Worm (Caenorhabditis elegans) whole organism, mixed stage, embryonic: ENCODE measurements around the gene Y54F10AM.11.

Experiments
- ces-1 ChIP-seq: fragments of 150-350 bp; optimal IDR thresholded peaks from 2 replicates; lab custom pipeline; 2014; ENCODE audit warnings: missing biosample characterization, missing genetic modification reagents, missing genetic modification characterization
- lin-13 ChIP-seq: fragments of 150-350 bp; optimal IDR thresholded peaks from 2 replicates; lab custom pipeline; 2014; ENCODE audit warnings: missing biosample characterization, missing genetic modification characterization
- nhr-12 ChIP-seq: fragments of 150-350 bp; optimal IDR thresholded peaks from 2 replicates; lab custom pipeline; 2014; ENCODE audit warnings: missing biosample characterization, missing genetic modification characterization
- nhr-237 ChIP-seq: fragments of 150-350 bp; optimal IDR thresholded peaks from 2 replicates; lab custom pipeline; 2014; ENCODE audit warnings: missing biosample characterization, missing genetic modification characterization
- nhr-76 ChIP-seq: sonication (generic microtip); optimal IDR thresholded peaks from 2 replicates; lab custom pipeline; 2017; ENCODE audit warnings: missing biosample characterization, missing genetic modification characterization
- pha-4 ChIP-seq: fragments of 150-350 bp; optimal IDR thresholded peaks from 2 replicates; lab custom pipeline; 2018; ENCODE audit warnings: missing biosample characterization, missing genetic modification reagents, missing genetic modification characterization
- unc-39 ChIP-seq: fragments of 150-350 bp; optimal IDR thresholded peaks from 2 replicates; lab custom pipeline; 2014; ENCODE audit warnings: missing biosample characterization, missing genetic modification characterization
- unc-62 ChIP-seq: fragments of 150-350 bp; optimal IDR thresholded peaks from 2 replicates; lab custom pipeline; 2014; ENCODE audit warnings: missing biosample characterization, missing genetic modification reagents, missing genetic modification characterization

ce11 chrIII:2577982-2578381 lies 14.2 kb upstream of the Y54F10AM.11 start:
- TF ChIP-seq unc-62 (GFP tag; lab: Kevin White, UChicago): no peak
- no peak for TF ChIP-seq pha-4 (tag; lab: Kevin White, UChicago)
- no peak for TF ChIP-seq nhr-237 (tag; lab: Kevin White, UChicago)
- TF ChIP-seq nhr-76: no peak
- no peak for TF ChIP-seq lin-13 (tag; lab: Kevin White, UChicago)
- TF ChIP-seq unc-39 (tag; lab: Kevin White, UChicago): no peak
- no peak for TF ChIP-seq nhr-12 (tag; lab: Kevin White, UChicago)
- TF ChIP-seq ces-1 (GFP tag; lab: Kevin White, UChicago): no peak
